Fruit fly (Drosophila melanogaster) whole organism, prepupa: ENCODE measurements around the gene Eip75B.

Source experiments
- Blimp-1 ChIP-seq: fragments of 200-800 bp; sonication (Bioruptor generic); optimal IDR thresholded peaks from 3 replicates; lab custom pipeline; 2017; ENCODE audit warnings: missing biosample characterization, missing genetic modification characterization, mild to moderate bottlenecking, moderate library complexity, missing genetic modification reagents
- CG10631 ChIP-seq: fragments of 200-800 bp; sonication (Bioruptor generic); optimal IDR thresholded peaks from 2 replicates; lab custom pipeline; 2016; ENCODE audit warnings: missing biosample characterization, missing genetic modification characterization
- CG10669 ChIP-seq: fragments of 200-800 bp; sonication (Bioruptor generic); optimal IDR thresholded peaks from 3 replicates; lab custom pipeline; 2018; ENCODE audit warnings: missing biosample characterization, mild to moderate bottlenecking, missing genetic modification characterization, moderate library complexity
- CG11294 ChIP-seq: fragments of 200-800 bp; sonication (Bioruptor generic); IDR thresholded peaks from 2 replicates; pipeline ENCODE4 v1.3.6; 2022; ENCODE audit warnings: missing biosample characterization, missing genetic modification characterization
- CG11762 ChIP-seq: fragments of 200-800 bp; sonication (Bioruptor generic); optimal IDR thresholded peaks from 3 replicates; lab custom pipeline; 2016; ENCODE audit warnings: missing biosample characterization, missing genetic modification characterization; ENCODE audit not compliant: insufficient read depth
- CG11902 ChIP-seq: fragments of 200-800 bp; sonication (Bioruptor generic); optimal IDR thresholded peaks from 3 replicates; lab custom pipeline; 2016; ENCODE audit warnings: missing biosample characterization, missing genetic modification characterization
- CG15336 ChIP-seq: fragments of 200-800 bp; sonication (Bioruptor generic); IDR thresholded peaks from 2 replicates; pipeline ENCODE4 v1.3.6; 2022; ENCODE audit warnings: missing biosample characterization, missing genetic modification characterization
- CG1621 ChIP-seq: fragments of 200-800 bp; sonication (Bioruptor generic); optimal IDR thresholded peaks from 3 replicates; lab custom pipeline; 2018; ENCODE audit warnings: missing biosample characterization, mild to moderate bottlenecking, missing genetic modification characterization
- CG16779 ChIP-seq: fragments of 200-800 bp; sonication (Bioruptor generic); optimal IDR thresholded peaks from 3 replicates; lab custom pipeline; 2017; ENCODE audit warnings: missing biosample characterization, mild to moderate bottlenecking, missing genetic modification characterization
- CG3032 ChIP-seq: fragments of 200-800 bp; optimal IDR thresholded peaks from 2 replicates; lab custom pipeline; 2019; ENCODE audit warnings: missing biosample characterization, mild to moderate bottlenecking, missing genetic modification characterization, moderate library complexity
- CG31627 ChIP-seq: fragments of 200-800 bp; sonication (Bioruptor generic); optimal IDR thresholded peaks from 3 replicates; lab custom pipeline; 2016; ENCODE audit warnings: missing biosample characterization, missing genetic modification characterization
- CG32006 ChIP-seq: fragments of 200-800 bp; sonication (Bioruptor generic); optimal IDR thresholded peaks from 3 replicates; lab custom pipeline; 2017; ENCODE audit warnings: missing biosample characterization, mild to moderate bottlenecking, missing genetic modification characterization
- CG34406 ChIP-seq: fragments of 200-800 bp; sonication (Bioruptor generic); optimal IDR thresholded peaks from 3 replicates; lab custom pipeline; 2016; ENCODE audit warnings: missing biosample characterization, missing genetic modification characterization
- CG3919 ChIP-seq: fragments of 200-800 bp; sonication (Bioruptor generic); optimal IDR thresholded peaks from 3 replicates; lab custom pipeline; 2016; ENCODE audit warnings: missing biosample characterization, missing genetic modification characterization
- CG4318 ChIP-seq: fragments of 200-800 bp; sonication (Bioruptor generic); optimal IDR thresholded peaks from 3 replicates; lab custom pipeline; 2017; ENCODE audit warnings: missing biosample characterization, mild to moderate bottlenecking, missing genetic modification characterization
- CG6163 ChIP-seq: fragments of 200-800 bp; sonication (Bioruptor generic); IDR thresholded peaks from 3 replicates; pipeline ENCODE4 v1.3.6; 2022; ENCODE audit warnings: missing biosample characterization, missing genetic modification characterization
- CG6276 ChIP-seq: fragments of 200-800 bp; sonication (Bioruptor generic); optimal IDR thresholded peaks from 2 replicates; lab custom pipeline; 2017; ENCODE audit warnings: missing biosample characterization, mild to moderate bottlenecking, missing genetic modification characterization
- CG6808 ChIP-seq: fragments of 200-800 bp; sonication (Bioruptor generic); optimal IDR thresholded peaks from 3 replicates; lab custom pipeline; 2017; ENCODE audit warnings: missing biosample characterization, missing genetic modification characterization, mild to moderate bottlenecking, moderate library complexity, missing genetic modification reagents
- CG6854 ChIP-seq: fragments of 200-800 bp; sonication (Bioruptor generic); optimal IDR thresholded peaks from 2 replicates; lab custom pipeline; 2017; ENCODE audit warnings: missing biosample characterization, mild to moderate bottlenecking, missing genetic modification characterization
- CG7368 ChIP-seq: fragments of 200-800 bp; sonication (Bioruptor generic); optimal IDR thresholded peaks from 3 replicates; lab custom pipeline; 2016; ENCODE audit warnings: missing biosample characterization, missing genetic modification characterization
- CG8119 ChIP-seq: fragments of 200-800 bp; sonication (Bioruptor generic); IDR thresholded peaks from 3 replicates; pipeline ENCODE4 v1.3.6; 2022; ENCODE audit warnings: missing biosample characterization, missing genetic modification characterization
- CG8319 ChIP-seq: fragments of 200-800 bp; sonication (Bioruptor generic); optimal IDR thresholded peaks from 3 replicates; lab custom pipeline; 2016; ENCODE audit warnings: missing biosample characterization, missing genetic modification characterization
- CG8632 ChIP-seq: fragments of 200-800 bp; sonication (Bioruptor generic); optimal IDR thresholded peaks from 3 replicates; lab custom pipeline; 2016; ENCODE audit warnings: missing biosample characterization, missing genetic modification characterization
- CG9139 ChIP-seq: fragments of 200-800 bp; sonication (Bioruptor generic); optimal IDR thresholded peaks from 3 replicates; lab custom pipeline; 2017; ENCODE audit warnings: missing biosample characterization, mild to moderate bottlenecking, missing genetic modification characterization
- Eip75B ChIP-seq: fragments of 200-800 bp; sonication (Bioruptor generic); optimal IDR thresholded peaks from 3 replicates; lab custom pipeline; 2016; ENCODE audit warnings: missing biosample characterization, missing genetic modification characterization
- Eip78C ChIP-seq: fragments of 200-800 bp; sonication (Bioruptor generic); peaks from one replicate; lab custom pipeline; 2016; ENCODE audit warnings: missing biosample characterization, missing genetic modification characterization
- Ets21C ChIP-seq: fragments of 200-800 bp; sonication (Bioruptor generic); optimal IDR thresholded peaks from 3 replicates; lab custom pipeline; 2016; ENCODE audit warnings: missing biosample characterization, missing genetic modification characterization
- Ets96B ChIP-seq: fragments of 200-800 bp; optimal IDR thresholded peaks from 2 replicates; lab custom pipeline; 2019; ENCODE audit warnings: missing biosample characterization, mild to moderate bottlenecking, missing genetic modification characterization, moderate library complexity
- Gug ChIP-seq: fragments of 200-800 bp; sonication (Bioruptor generic); IDR thresholded peaks from 2 replicates; pipeline ENCODE4 v1.3.6; 2022; ENCODE audit warnings: missing biosample characterization, missing genetic modification characterization
- Hr38 ChIP-seq: sonication (Bioruptor generic); optimal IDR thresholded peaks from 2 replicates; lab custom pipeline; 2016; ENCODE audit warnings: missing biosample characterization, missing genetic modification characterization
- Hr39 ChIP-seq: fragments of 200-800 bp; sonication (Bioruptor generic); optimal IDR thresholded peaks from 2 replicates; lab custom pipeline; 2016; ENCODE audit warnings: missing biosample characterization, missing genetic modification characterization
- Hr4 ChIP-seq: fragments of 200-800 bp; sonication (Bioruptor generic); optimal IDR thresholded peaks from 3 replicates; lab custom pipeline; 2016; ENCODE audit warnings: missing biosample characterization, missing genetic modification characterization
- Lpt ChIP-seq: fragments of 200-800 bp; sonication (Bioruptor generic); optimal IDR thresholded peaks from 3 replicates; lab custom pipeline; 2016; ENCODE audit warnings: missing biosample characterization, missing genetic modification characterization
- Met ChIP-seq: fragments of 200-800 bp; sonication (Bioruptor generic); optimal IDR thresholded peaks from 3 replicates; lab custom pipeline; 2016; ENCODE audit warnings: missing biosample characterization, missing genetic modification characterization
- Smox ChIP-seq: fragments of 200-800 bp; sonication (Bioruptor generic); optimal IDR thresholded peaks from 3 replicates; lab custom pipeline; 2016; ENCODE audit warnings: missing biosample characterization, missing genetic modification characterization
- Sox14 ChIP-seq: fragments of 200-800 bp; sonication (Bioruptor generic); optimal IDR thresholded peaks from 3 replicates; lab custom pipeline; 2016; ENCODE audit warnings: missing biosample characterization, missing genetic modification characterization
- Sox15 ChIP-seq: fragments of 200-800 bp; sonication (Bioruptor generic); optimal IDR thresholded peaks from 3 replicates; lab custom pipeline; 2016; ENCODE audit warnings: missing biosample characterization, missing genetic modification characterization
- acj6 ChIP-seq: fragments of 200-800 bp; sonication (Bioruptor generic); optimal IDR thresholded peaks from 3 replicates; lab custom pipeline; 2016; ENCODE audit warnings: missing biosample characterization, missing genetic modification characterization
- cyc ChIP-seq: fragments of 200-800 bp; sonication (Bioruptor generic); optimal IDR thresholded peaks from 3 replicates; lab custom pipeline; 2016; ENCODE audit warnings: missing biosample characterization, missing genetic modification characterization
- dac ChIP-seq: fragments of 200-800 bp; sonication (Bioruptor generic); optimal IDR thresholded peaks from 2 replicates; lab custom pipeline; 2017; ENCODE audit warnings: missing biosample characterization, mild to moderate bottlenecking, missing genetic modification characterization
- dsx ChIP-seq: fragments of 200-800 bp; optimal IDR thresholded peaks from 3 replicates; lab custom pipeline; 2019; ENCODE audit warnings: missing biosample characterization, mild to moderate bottlenecking, missing genetic modification characterization, moderate library complexity; ENCODE audit not compliant: poor library complexity, severe bottlenecking
- eg ChIP-seq: fragments of 200-800 bp; sonication (Bioruptor generic); IDR thresholded peaks from 3 replicates; pipeline ENCODE4 v1.3.6; 2022; ENCODE audit warnings: missing biosample characterization, missing genetic modification characterization
- esn ChIP-seq: fragments of 200-800 bp; sonication (Bioruptor generic); optimal IDR thresholded peaks from 2 replicates; lab custom pipeline; 2016; ENCODE audit warnings: missing biosample characterization, mild to moderate bottlenecking, missing genetic modification characterization, moderate library complexity
- fd85E ChIP-seq: fragments of 200-800 bp; sonication (Bioruptor generic); optimal IDR thresholded peaks from 3 replicates; lab custom pipeline; 2016; ENCODE audit warnings: missing biosample characterization, missing genetic modification characterization
- fkh ChIP-seq: fragments of 200-800 bp; sonication (Bioruptor generic); optimal IDR thresholded peaks from 3 replicates; lab custom pipeline; 2017; ENCODE audit warnings: missing biosample characterization, mild to moderate bottlenecking, missing genetic modification characterization, moderate library complexity
- net ChIP-seq: fragments of 200-800 bp; sonication (Bioruptor generic); optimal IDR thresholded peaks from 3 replicates; lab custom pipeline; 2016; ENCODE audit warnings: missing biosample characterization, missing genetic modification characterization
- pdm3 ChIP-seq: fragments of 200-800 bp; sonication (Bioruptor generic); optimal IDR thresholded peaks from 3 replicates; lab custom pipeline; 2016; ENCODE audit warnings: missing biosample characterization, missing genetic modification characterization
- salr ChIP-seq, 2 experiments: fragments of 200-800 bp; sonication (Bioruptor generic); optimal IDR thresholded peaks; 3 replicates each; lab custom pipeline; 2016 to 2018; ENCODE audit warnings: missing biosample characterization in 2 of 2, missing genetic modification characterization in 2 of 2, mild to moderate bottlenecking in 1 of 2
- spab ChIP-seq: fragments of 200-800 bp; sonication (Bioruptor generic); optimal IDR thresholded peaks from 2 replicates; lab custom pipeline; 2017; ENCODE audit warnings: missing biosample characterization, mild to moderate bottlenecking, missing genetic modification characterization, missing genetic modification reagents
- ss ChIP-seq, 2 experiments: fragments of 200-800 bp; sonication (Bioruptor generic); optimal IDR thresholded peaks; 2 replicates in 1 of 2; 3 replicates in 1 of 2; lab custom pipeline; 2017 to 2018; ENCODE audit warnings: mild to moderate bottlenecking in 2 of 2, missing biosample characterization in 2 of 2, missing genetic modification characterization in 2 of 2, moderate library complexity in 1 of 2
- svp ChIP-seq: fragments of 200-800 bp; sonication (Bioruptor generic); peaks from one replicate; lab custom pipeline; 2016; ENCODE audit warnings: missing biosample characterization, missing genetic modification characterization
- topi ChIP-seq: fragments of 200-800 bp; sonication (Bioruptor generic); optimal IDR thresholded peaks from 3 replicates; lab custom pipeline; 2016; ENCODE audit warnings: missing biosample characterization, missing genetic modification characterization
- vri ChIP-seq: fragments of 200-800 bp; sonication (Bioruptor generic); optimal IDR thresholded peaks from 3 replicates; lab custom pipeline; 2016; ENCODE audit warnings: missing biosample characterization, mild to moderate bottlenecking, missing genetic modification characterization

Eip75B gene

dm6 chr3L:18096726-18097125 is 32.2 kb upstream of the Eip75B start:
- TF ChIP-seq Blimp-1 (GFP tag; lab: Kevin White, UChicago) (no peak), CG32006 (GFP tag; lab: Kevin White, UChicago) (peak; percentile 88), acj6 (GFP tag; lab: Kevin White, UChicago) (peak; percentile 61), Ets21C (GFP tag; lab: Kevin White, UChicago) (no peak), CG8119 (GFP tag; lab: Robert Waterston, UW) (peak; percentile 70), CG10631 (GFP tag; lab: Kevin White, UChicago) (peak; percentile 62), esn (no peak), Sox15 (GFP tag; lab: Kevin White, UChicago) (no peak), CG31627 (GFP tag; lab: Kevin White, UChicago) (no peak), CG11294 (GFP tag; lab: Robert Waterston, UW) (0 out of 2 replicates have a peak, but pooled peaks have one; percentile 15), dsx (GFP tag; lab: Kevin White, UChicago) (no peak), Hr38 (GFP tag; lab: Kevin White, UChicago) (no peak), CG3032 (tag; lab: Kevin White, UChicago) (peak; percentile 3), CG9139 (no peak), Eip78C (GFP tag; lab: Kevin White, UChicago) (peak; percentile 76), eg (GFP tag; lab: Robert Waterston, UW) (0 out of 3 replicates have a peak, but pooled peaks have one; percentile 23), spab (GFP tag; lab: Kevin White, UChicago) (no peak), cyc (GFP tag; lab: Kevin White, UChicago) (no peak), Ets96B (tag; lab: Kevin White, UChicago) (peak; percentile 1), CG7368 (GFP tag; lab: Kevin White, UChicago) (no peak), Eip75B (GFP tag; lab: Kevin White, UChicago) (peak; percentile 22), CG34406 (GFP tag; lab: Kevin White, UChicago) (peak; percentile 14), CG6276 (GFP tag; lab: Kevin White, UChicago) (peak; percentile 65), Met (GFP tag; lab: Kevin White, UChicago) (no peak), CG3919 (peak; percentile 52), pdm3 (GFP tag; lab: Kevin White, UChicago) (peak; percentile 13), Hr4 (GFP tag; lab: Kevin White, UChicago) (peak; percentile 51), fd85E (GFP tag; lab: Kevin White, UChicago) (no peak), CG6808 (GFP tag; lab: Kevin White, UChicago) (peak; percentile 6), CG6163 (0 out of 3 replicates have a peak, but pooled peaks have one; percentile 12), CG4318 (GFP tag; lab: Kevin White, UChicago) (peak; percentile 72), CG11902 (GFP tag; lab: Kevin White, UChicago) (no peak), salr (GFP tag; optimal IDR thresholded peaks at IDR 0.05; lab: Kevin White, UChicago) (peak in 1 of 2 experiments; percentile 71), CG6854 (GFP tag; lab: Kevin White, UChicago) (no peak), dac (GFP tag; lab: Kevin White, UChicago) (peak; percentile 4), ss (GFP tag; optimal IDR thresholded peaks at IDR 0.05; lab: Kevin White, UChicago) (no peak), topi (GFP tag; lab: Kevin White, UChicago) (no peak), vri (no peak), Lpt (GFP tag; lab: Kevin White, UChicago) (peak; percentile 42), CG15336 (GFP tag; lab: Robert Waterston, UW) (peak; percentile 52), Hr39 (no peak), CG1621 (tag; lab: Kevin White, UChicago) (no peak), svp (GFP tag; lab: Kevin White, UChicago) (no peak), CG8632 (GFP tag; lab: Kevin White, UChicago) (no peak), CG10669 (peak; percentile 15), net (GFP tag; lab: Kevin White, UChicago) (peak; percentile 37), Smox (no peak), CG16779 (tag; lab: Kevin White, UChicago) (no peak), CG11762 (GFP tag; lab: Kevin White, UChicago) (no peak), fkh (no peak), Gug (GFP tag; lab: Robert Waterston, UW) (no peak), Sox14 (GFP tag; lab: Kevin White, UChicago) (peak; percentile 38), CG8319 (GFP tag; lab: Kevin White, UChicago) (no peak)
